Fruit fly (Drosophila melanogaster) Kc167 (cell line): ENCODE measurements around the gene CG31121.

ENCODE experiments used
- Myc ChIP-seq: fragments of >200 bp; optimal IDR thresholded peaks from 2 replicates; lab custom pipeline; 2017; ENCODE audit warnings: missing external identifiers
- h ChIP-seq: fragments of >200 bp; optimal IDR thresholded peaks from 3 replicates; lab custom pipeline; 2018; ENCODE audit warnings: missing external identifiers
- psq ChIP-seq: fragments of >200 bp; optimal IDR thresholded peaks from 2 replicates; lab custom pipeline; 2017; ENCODE audit warnings: missing external identifiers
- ttk ChIP-seq: sonication (Bioruptor generic); optimal IDR thresholded peaks from 2 replicates; lab custom pipeline; 2017; ENCODE audit warnings: missing external identifiers

- no peak for TF ChIP-seq Myc (lab: Kevin White, UChicago)
- no peak for TF ChIP-seq psq (lab: Kevin White, UChicago)
- no peak for TF ChIP-seq h (lab: Kevin White, UChicago)
- TF ChIP-seq ttk = no peak
Observed at dm6 chr3R:24910097-24910496, 15.7 kb upstream of the CG31121 start.
